Worm (Caenorhabditis elegans) whole organism, late embryonic: ENCODE data around the gene ZC513.3.

ENCODE experiments used
- C38D4.7 ChIP-seq: fragments of 200-800 bp; sonication (Bioruptor generic); optimal IDR thresholded peaks from 2 replicates; lab custom pipeline; 2018; ENCODE audit warnings: mild to moderate bottlenecking, missing genetic modification characterization, moderate library complexity, missing compliant biosample characterization
- K02D7.2 ChIP-seq: sonication (generic microtip); optimal IDR thresholded peaks from 2 replicates; lab custom pipeline; 2017; ENCODE audit warnings: mild to moderate bottlenecking, missing genetic modification characterization, missing compliant biosample characterization
- T23F11.4 ChIP-seq: fragments of 200-800 bp; sonication (Bioruptor generic); optimal IDR thresholded peaks from 2 replicates; lab custom pipeline; 2018; ENCODE audit warnings: mild to moderate bottlenecking, missing genetic modification characterization, missing compliant biosample characterization
- ama-1 ChIP-seq: fragments of 150-350 bp; optimal IDR thresholded peaks from 2 replicates; lab custom pipeline; 2014
- ceh-18 ChIP-seq: sonication (generic microtip); optimal IDR thresholded peaks from 2 replicates; lab custom pipeline; 2016; ENCODE audit warnings: missing genetic modification characterization, missing compliant biosample characterization
- ceh-19 ChIP-seq: fragments of 200-800 bp; sonication (Bioruptor generic); optimal IDR thresholded peaks from 2 replicates; lab custom pipeline; 2018; ENCODE audit warnings: mild to moderate bottlenecking, missing genetic modification characterization, missing compliant biosample characterization
- ceh-24 ChIP-seq: sonication (generic microtip); optimal IDR thresholded peaks from 2 replicates; lab custom pipeline; 2016; ENCODE audit warnings: mild to moderate bottlenecking, missing genetic modification characterization, missing compliant biosample characterization
- ceh-31 ChIP-seq: sonication (generic microtip); optimal IDR thresholded peaks from 2 replicates; lab custom pipeline; 2016; ENCODE audit warnings: missing genetic modification characterization, missing compliant biosample characterization
- ceh-45 ChIP-seq: fragments of 200-800 bp; sonication (Bioruptor generic); IDR thresholded peaks from 2 replicates; pipeline ENCODE4 v1.3.6; 2022; ENCODE audit warnings: missing genetic modification reagents, missing genetic modification characterization, missing compliant biosample characterization
- ceh-48 ChIP-seq: sonication (generic microtip); optimal IDR thresholded peaks from 2 replicates; lab custom pipeline; 2016; ENCODE audit warnings: missing genetic modification characterization, inconsistent platforms, missing compliant biosample characterization
- ceh-6 ChIP-seq: fragments of 200-800 bp; sonication (Bioruptor generic); optimal IDR thresholded peaks from 2 replicates; lab custom pipeline; 2018; ENCODE audit warnings: mild to moderate bottlenecking, missing genetic modification characterization, missing compliant biosample characterization
- che-1 ChIP-seq: sonication (generic microtip); optimal IDR thresholded peaks from 2 replicates; lab custom pipeline; 2016; ENCODE audit warnings: mild to moderate bottlenecking, missing genetic modification characterization, missing compliant biosample characterization
- dmd-4 ChIP-seq: sonication (generic microtip); optimal IDR thresholded peaks from 2 replicates; lab custom pipeline; 2016; ENCODE audit warnings: borderline replicate concordance, missing genetic modification characterization, missing compliant biosample characterization
- elt-2 ChIP-seq: sonication (generic microtip); optimal IDR thresholded peaks from 2 replicates; lab custom pipeline; 2016; ENCODE audit warnings: missing genetic modification reagents, missing genetic modification characterization, missing compliant biosample characterization
- ets-4 ChIP-seq: sonication (generic microtip); optimal IDR thresholded peaks from 2 replicates; lab custom pipeline; 2016; ENCODE audit warnings: missing genetic modification characterization, missing compliant biosample characterization
- fax-1 ChIP-seq: sonication (generic microtip); optimal IDR thresholded peaks from 2 replicates; lab custom pipeline; 2016; ENCODE audit warnings: missing genotype, missing genetic modification characterization, missing compliant biosample characterization
- gmeb-2 ChIP-seq: sonication (generic microtip); optimal IDR thresholded peaks from 2 replicates; lab custom pipeline; 2016; ENCODE audit warnings: missing genetic modification characterization, inconsistent platforms, missing compliant biosample characterization
- hlh-13 ChIP-seq: fragments of 200-800 bp; sonication (Bioruptor generic); optimal IDR thresholded peaks from 2 replicates; lab custom pipeline; 2018; ENCODE audit warnings: mild to moderate bottlenecking, missing genetic modification characterization, missing compliant biosample characterization
- hlh-15 ChIP-seq: sonication (generic microtip); optimal IDR thresholded peaks from 2 replicates; lab custom pipeline; 2016; ENCODE audit warnings: missing genetic modification characterization, missing compliant biosample characterization
- hlh-6 ChIP-seq: sonication (generic microtip); optimal IDR thresholded peaks from 2 replicates; lab custom pipeline; 2016; ENCODE audit warnings: missing genotype, missing genetic modification characterization, missing compliant biosample characterization
- madf-2 ChIP-seq: sonication (generic microtip); optimal IDR thresholded peaks from 2 replicates; lab custom pipeline; 2017; ENCODE audit warnings: missing genetic modification characterization, missing compliant biosample characterization
- mec-3 ChIP-seq: sonication (generic microtip); optimal IDR thresholded peaks from 2 replicates; lab custom pipeline; 2016; ENCODE audit warnings: borderline replicate concordance, missing genetic modification characterization, missing compliant biosample characterization
- nfya-1 ChIP-seq: sonication (generic microtip); optimal IDR thresholded peaks from 2 replicates; lab custom pipeline; 2017; ENCODE audit warnings: missing genetic modification characterization, mild to moderate bottlenecking, missing compliant biosample characterization, antibody characterized with exemption, moderate library complexity
- nhr-11 ChIP-seq: fragments of 150-350 bp; optimal IDR thresholded peaks from 2 replicates; lab custom pipeline; 2014; ENCODE audit warnings: missing biosample characterization, missing genetic modification characterization
- nhr-232 ChIP-seq: sonication (generic microtip); optimal IDR thresholded peaks from 2 replicates; lab custom pipeline; 2016; ENCODE audit warnings: missing genetic modification characterization, missing compliant biosample characterization
- odd-2 ChIP-seq: sonication (generic microtip); optimal IDR thresholded peaks from 2 replicates; lab custom pipeline; 2017; ENCODE audit warnings: antibody characterized with exemption, mild to moderate bottlenecking, missing genetic modification characterization, missing compliant biosample characterization
- pag-3 ChIP-seq: sonication (generic microtip); optimal IDR thresholded peaks from 2 replicates; lab custom pipeline; 2016; ENCODE audit warnings: missing compliant biosample characterization, missing genetic modification characterization, borderline replicate concordance
- pat-9 ChIP-seq: fragments of 200-800 bp; sonication (Bioruptor generic); optimal IDR thresholded peaks from 2 replicates; lab custom pipeline; 2018; ENCODE audit warnings: mild to moderate bottlenecking, missing genetic modification characterization, moderate library complexity, missing compliant biosample characterization
- pax-1 ChIP-seq: fragments of 150-350 bp; optimal IDR thresholded peaks from 2 replicates; lab custom pipeline; 2014; ENCODE audit warnings: missing biosample characterization, missing genetic modification characterization
- pha-2 ChIP-seq: sonication (generic microtip); optimal IDR thresholded peaks from 2 replicates; lab custom pipeline; 2017; ENCODE audit warnings: mild to moderate bottlenecking, missing genetic modification characterization, missing compliant biosample characterization
- pha-4 ChIP-seq: fragments of 150-350 bp; optimal IDR thresholded peaks from 2 replicates; lab custom pipeline; 2018; ENCODE audit warnings: missing biosample characterization, missing genetic modification reagents, missing genetic modification characterization
- pqm-1 ChIP-seq: sonication (generic microtip); optimal IDR thresholded peaks from 2 replicates; lab custom pipeline; 2016; ENCODE audit warnings: missing genetic modification characterization, missing compliant biosample characterization
- pros-1 ChIP-seq: fragments of 150-350 bp; optimal IDR thresholded peaks from 2 replicates; lab custom pipeline; 2014; ENCODE audit warnings: missing biosample characterization, missing genetic modification reagents, missing genetic modification characterization
- sox-4 ChIP-seq: sonication (generic microtip); optimal IDR thresholded peaks from 2 replicates; lab custom pipeline; 2017; ENCODE audit warnings: mild to moderate bottlenecking, missing genetic modification characterization, inconsistent platforms, missing compliant biosample characterization
- tbx-2 ChIP-seq: sonication (generic microtip); optimal IDR thresholded peaks from 2 replicates; lab custom pipeline; 2016; ENCODE audit warnings: missing genetic modification characterization, missing compliant biosample characterization
- ttx-3 ChIP-seq: sonication (generic microtip); optimal IDR thresholded peaks from 2 replicates; lab custom pipeline; 2016; ENCODE audit warnings: missing genetic modification reagents, missing genetic modification characterization, missing compliant biosample characterization
- unc-3 ChIP-seq, 2 experiments: fragments of 200-800 bp in 1 of 2; sonication (Bioruptor generic) in 1 of 2; sonication (generic microtip) in 1 of 2; conservative IDR thresholded peaks in 1 of 2; optimal IDR thresholded peaks in 1 of 2; 2 replicates each; pipeline versions ENCODE4 v1.3.6 to Lab custom; 2016 to 2022; ENCODE audit warnings: missing compliant biosample characterization in 2 of 2, missing genetic modification characterization in 2 of 2, missing genetic modification reagents in 1 of 2
- ztf-16 ChIP-seq: sonication (generic microtip); optimal IDR thresholded peaks from 2 replicates; lab custom pipeline; 2017; ENCODE audit warnings: missing genetic modification characterization, missing compliant biosample characterization

Gene ZC513.3

DNA sequence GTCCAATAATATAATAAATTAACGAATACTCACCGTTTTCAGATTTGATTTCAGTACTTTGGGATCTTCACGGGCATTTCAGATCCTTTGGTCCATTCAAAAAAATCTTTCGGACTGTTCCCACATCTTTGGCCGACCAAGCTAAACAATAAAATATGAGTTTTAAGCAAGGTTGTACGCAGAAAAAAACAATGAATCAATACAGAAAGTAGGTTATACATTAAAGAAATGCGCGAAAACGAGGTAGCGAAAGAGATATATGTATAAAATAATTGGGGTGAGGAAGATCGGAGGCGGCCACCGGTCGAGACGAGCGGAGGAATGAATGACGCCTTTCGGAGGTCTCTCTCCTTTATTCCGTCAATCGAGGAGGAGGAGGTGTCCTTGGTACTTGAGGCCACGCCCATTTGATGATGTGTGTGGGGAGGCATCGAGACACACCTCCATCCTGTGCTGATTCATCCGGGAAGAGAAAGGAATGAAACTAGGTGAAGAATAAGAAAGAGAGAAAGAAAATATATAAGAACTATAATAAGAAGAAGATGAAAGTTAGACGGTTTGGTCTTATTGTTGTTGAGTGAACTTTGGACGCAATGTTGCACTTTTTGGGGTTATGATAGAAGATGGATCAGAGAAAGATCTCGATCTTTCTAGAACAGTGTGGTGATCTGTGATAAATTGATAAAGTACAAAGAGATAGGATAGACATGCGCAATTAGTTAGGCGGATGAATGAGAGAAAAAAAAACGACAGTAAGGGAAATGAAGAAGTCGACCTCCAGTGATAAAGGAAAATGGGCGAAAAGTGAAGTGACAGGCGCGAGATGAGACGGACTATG is 6.3 kb upstream of the ZC513.3 start:
- TF ChIP-seq tbx-2 (tag; lab: Kevin White, UChicago) = peak; percentile 10
- TF ChIP-seq ceh-31 (tag; lab: Kevin White, UChicago) = peak; percentile 29
- no peak for TF ChIP-seq dmd-4 (tag; lab: Kevin White, UChicago)
- peak; percentile 85 for TF ChIP-seq ama-1
- no peak for TF ChIP-seq pag-3 (tag; lab: Kevin White, UChicago)

ce11 chrV:8041336-8041868 is 5.4 kb upstream of the ZC513.3 start:
- TF ChIP-seq madf-2 (tag; lab: Kevin White, UChicago) (no peak), hlh-15 (tag; lab: Kevin White, UChicago) (no peak), nhr-232 (tag; lab: Kevin White, UChicago) (no peak), odd-2 (tag; lab: Kevin White, UChicago) (no peak), pag-3 (tag; lab: Kevin White, UChicago) (no peak), ets-4 (tag; lab: Kevin White, UChicago) (no peak), ceh-45 (GFP tag; lab: Robert Waterston, UW) (no peak), ztf-16 (tag; lab: Kevin White, UChicago) (no peak), hlh-6 (tag; lab: Kevin White, UChicago) (no peak), sox-4 (tag; lab: Kevin White, UChicago) (no peak), dmd-4 (tag; lab: Kevin White, UChicago) (no peak), nfya-1 (tag; lab: Kevin White, UChicago) (no peak), mec-3 (tag; lab: Kevin White, UChicago) (no peak), pros-1 (tag; lab: Kevin White, UChicago) (no peak), fax-1 (tag; lab: Kevin White, UChicago) (no peak), ceh-19 (GFP tag; lab: Kevin White, UChicago) (no peak), unc-3 (GFP tag; conservative IDR thresholded peaks at IDR 0.05; lab: Robert Waterston, UW) (no peak), unc-3 (tag; optimal IDR thresholded peaks at IDR 0.05; lab: Kevin White, UChicago) (no peak), pat-9 (no peak)

- TF ChIP-seq ceh-48 (no peak), gmeb-2 (no peak), ceh-6 (no peak), ttx-3 (no peak), unc-3 (GFP tag; conservative IDR thresholded peaks at IDR 0.05; lab: Robert Waterston, UW) (no peak), unc-3 (tag; optimal IDR thresholded peaks at IDR 0.05; lab: Kevin White, UChicago) (no peak), nhr-232 (tag; lab: Kevin White, UChicago) (no peak), dmd-4 (tag; lab: Kevin White, UChicago) (no peak), pqm-1 (tag; lab: Kevin White, UChicago) (no peak), ceh-18 (no peak), tbx-2 (tag; lab: Kevin White, UChicago) (no peak), nfya-1 (tag; lab: Kevin White, UChicago) (no peak), pax-1 (tag; lab: Kevin White, UChicago) (no peak), T23F11.4 (no peak), C38D4.7 (no peak), ceh-24 (tag; lab: Kevin White, UChicago) (no peak), hlh-6 (tag; lab: Kevin White, UChicago) (no peak), hlh-13 (no peak), pha-4 (tag; lab: Kevin White, UChicago) (no peak)
Measured at ce11 chrV:8043664-8044063, 3.1 kb upstream of the ZC513.3 start.

ce11 chrV:8044957-8045356 is 1.8 kb upstream of the ZC513.3 start:
- TF ChIP-seq pros-1 (tag; lab: Kevin White, UChicago) (no peak), ets-4 (tag; lab: Kevin White, UChicago) (no peak), K02D7.2 (tag; lab: Kevin White, UChicago) (no peak), nhr-11 (no peak), elt-2 (tag; lab: Kevin White, UChicago) (no peak), che-1 (no peak), ceh-18 (no peak), ceh-48 (no peak), pha-2 (tag; lab: Kevin White, UChicago) (no peak)
